Worm (Caenorhabditis elegans): Measurements from ENCODE around the gene ceh-34.

ce11 chrV:5295940-5296339, 23.4 kb downstream of the ceh-34 start:
- TF ChIP-seq lin-32 (GFP tag; optimal IDR thresholded peaks at IDR 0.05) (no peak), sem-2 (GFP tag; optimal IDR thresholded peaks at IDR 0.05) (no peak), snpc-4 (tag; optimal IDR thresholded peaks at IDR 0.05) (no peak), nhr-237 (tag; optimal IDR thresholded peaks at IDR 0.05) (no peak), unc-39 (tag; optimal IDR thresholded peaks at IDR 0.05) (no peak), elt-1 (tag; optimal IDR thresholded peaks at IDR 0.05; ENCODE audit: borderline replicate concordance, insufficient read depth) (no peak), nhr-28 (tag; optimal IDR thresholded peaks at IDR 0.05) (no peak)

Data from whole organism, mixed stage, embryonic.